Fruit fly (Drosophila melanogaster): Measurements from ENCODE around the gene Dus2.

Dus2 gene

DNA sequence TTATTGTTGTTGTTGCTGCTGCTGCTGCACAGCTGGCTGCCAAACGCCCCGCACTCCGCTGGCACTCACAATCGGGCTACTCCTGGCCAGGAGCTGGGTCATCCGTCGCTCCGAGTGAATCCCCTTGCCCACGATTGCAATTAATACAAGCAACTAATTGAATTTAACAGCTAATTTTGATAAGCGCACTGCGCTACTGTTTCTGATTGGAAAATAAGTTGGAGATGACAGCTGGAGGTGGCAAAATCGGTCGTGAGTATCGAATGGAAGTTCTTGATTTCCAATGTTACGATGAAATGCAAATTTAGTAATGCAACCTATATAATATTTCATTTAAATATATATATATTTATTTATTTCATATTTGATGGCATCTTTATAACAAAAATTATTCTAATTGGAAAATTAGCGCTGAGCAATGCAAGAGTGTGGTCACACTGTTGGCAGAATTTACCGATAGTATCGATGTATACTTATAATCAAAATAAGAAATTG lies 3.9 kb upstream of the Dus2 start, which contains the start of gene CG42271 (continued):
- TF ChIP-seq Mrtf (GFP tag; IDR thresholded peaks at IDR 0.05): no peak
- no peak for TF ChIP-seq gce (GFP tag; IDR thresholded peaks at IDR 0.05)
- peak; percentile 87 for TF ChIP-seq bbx (GFP tag; IDR thresholded peaks at IDR 0.05; ENCODE audit: partially characterized antibody)
- TF ChIP-seq Hr39 (optimal IDR thresholded peaks at IDR 0.05): no peak
- peak; percentile 63 for TF ChIP-seq sug (tag; optimal IDR thresholded peaks at IDR 0.05)
- TF ChIP-seq Myb (GFP tag; optimal IDR thresholded peaks at IDR 0.05): peak; percentile 5
- no peak for TF ChIP-seq Tbp (GFP tag; optimal IDR thresholded peaks at IDR 0.05)
- no peak for TF ChIP-seq emc (GFP tag; optimal IDR thresholded peaks at IDR 0.05)
- no peak for TF ChIP-seq eyg (GFP tag; optimal IDR thresholded peaks at IDR 0.05)
- no peak for TF ChIP-seq CG1832 (GFP tag; optimal IDR thresholded peaks at IDR 0.05)
- TF ChIP-seq kni (GFP tag; optimal IDR thresholded peaks at IDR 0.05): no peak
- TF ChIP-seq CG9215 (GFP tag; IDR thresholded peaks at IDR 0.05): 0 out of 2 replicates have a peak, but pooled peaks have one; percentile 24
- TF ChIP-seq CG11093 (GFP tag; IDR thresholded peaks at IDR 0.05): no peak
- TF ChIP-seq tup (GFP tag; optimal IDR thresholded peaks at IDR 0.05): no peak
- TF ChIP-seq so (GFP tag; IDR thresholded peaks at IDR 0.05): no peak
- peak; percentile 44 for TF ChIP-seq Ets97D (GFP tag; optimal IDR thresholded peaks at IDR 0.05)
- TF ChIP-seq tll (GFP tag; optimal IDR thresholded peaks at IDR 0.05): no peak
- TF ChIP-seq Stat92E (GFP tag; optimal IDR thresholded peaks at IDR 0.05): no peak
- TF ChIP-seq CG3995 (GFP tag; optimal IDR thresholded peaks at IDR 0.05): no peak
- TF ChIP-seq ATbp (GFP tag; optimal IDR thresholded peaks at IDR 0.05): no peak
- no peak for TF ChIP-seq HmgD (GFP tag; optimal IDR thresholded peaks at IDR 0.05)
- peak; percentile 13 for TF ChIP-seq CG17385 (GFP tag; optimal IDR thresholded peaks at IDR 0.05)
- TF ChIP-seq fru (optimal IDR thresholded peaks at IDR 0.05): no peak
- TF ChIP-seq ems (GFP tag; optimal IDR thresholded peaks at IDR 0.05): no peak
- no peak for TF ChIP-seq Hmx (GFP tag; optimal IDR thresholded peaks at IDR 0.05)
- no peak for TF ChIP-seq B-H1 (GFP tag; IDR thresholded peaks at IDR 0.05)
- no peak for TF ChIP-seq Dip3 (GFP tag; optimal IDR thresholded peaks at IDR 0.05)
- TF ChIP-seq CG4820 (GFP tag; optimal IDR thresholded peaks at IDR 0.05): peak; percentile 11
- TF ChIP-seq CG5245 (GFP tag; optimal IDR thresholded peaks at IDR 0.05): no peak
- no peak for TF ChIP-seq CG14965 (GFP tag; optimal IDR thresholded peaks at IDR 0.05; ENCODE audit: borderline replicate concordance)
- peak; percentile 30; the same call in 1 of the 2 replicates for TF ChIP-seq Ptx1 (GFP tag; IDR thresholded peaks at IDR 0.05)
- TF ChIP-seq CG7745 (tag; optimal IDR thresholded peaks at IDR 0.05): no peak
- no peak for TF ChIP-seq CG13123 (GFP tag; optimal IDR thresholded peaks at IDR 0.05)
- peak; percentile 29; the same call in 1 of the 2 replicates for TF ChIP-seq CG32532 (GFP tag; IDR thresholded peaks at IDR 0.05)
- TF ChIP-seq CG7839 (tag; optimal IDR thresholded peaks at IDR 0.05): no peak
- no peak for TF ChIP-seq Atf-2 (GFP tag; optimal IDR thresholded peaks at IDR 0.05)
- TF ChIP-seq CG17568 (GFP tag; optimal IDR thresholded peaks at IDR 0.05): no peak
- no peak for TF ChIP-seq gsb (GFP tag; IDR thresholded peaks at IDR 0.05)
- no peak for TF ChIP-seq CG34422 (GFP tag; IDR thresholded peaks at IDR 0.05)
- 0 out of 2 replicates have a peak, but pooled peaks have one; percentile 12 for TF ChIP-seq CG6689 (GFP tag; IDR thresholded peaks at IDR 0.05)
- no peak for TF ChIP-seq CG6654 (GFP tag; optimal IDR thresholded peaks at IDR 0.05)
- TF ChIP-seq C15 (GFP tag; IDR thresholded peaks at IDR 0.05): no peak
- peak; percentile 3 for TF ChIP-seq BtbVII (GFP tag; optimal IDR thresholded peaks at IDR 0.05)
- TF ChIP-seq tap (tag; optimal IDR thresholded peaks at IDR 0.05): no peak
- no peak for TF ChIP-seq gfzf (GFP tag; optimal IDR thresholded peaks at IDR 0.05)
- TF ChIP-seq jigr1 (GFP tag; IDR thresholded peaks at IDR 0.05): no peak
- 0 out of 3 replicates have a peak, but pooled peaks have one; percentile 9 for TF ChIP-seq ci (GFP tag; IDR thresholded peaks at IDR 0.05)
- TF ChIP-seq CG6765 (GFP tag; optimal IDR thresholded peaks at IDR 0.05): no peak
- TF ChIP-seq dan (GFP tag; IDR thresholded peaks at IDR 0.05): no peak
- peak; percentile 25; the same call in 1 of the 2 replicates for TF ChIP-seq Adf1 (GFP tag; IDR thresholded peaks at IDR 0.05)
- peak; percentile 63 for TF ChIP-seq CG2712 (tag; optimal IDR thresholded peaks at IDR 0.05)
- TF ChIP-seq CG6813 (GFP tag; optimal IDR thresholded peaks at IDR 0.05): peak; percentile 25

All from whole organism, embryonic.